Worm (Caenorhabditis elegans) whole organism, L2 larva: Measurements from ENCODE around the gene Y40C5A.4.

ENCODE experiments used
- aly-2 ChIP-seq: fragments of 150-350 bp; optimal IDR thresholded peaks from 2 replicates; lab custom pipeline; 2014; ENCODE audit warnings: missing biosample characterization, missing genetic modification characterization
- lin-13 ChIP-seq: fragments of 150-350 bp; optimal IDR thresholded peaks from 2 replicates; lab custom pipeline; 2014; ENCODE audit warnings: missing biosample characterization, missing genetic modification reagents, missing genetic modification characterization
- mbf-1 ChIP-seq: sonication (generic microtip); optimal IDR thresholded peaks from 2 replicates; lab custom pipeline; 2017; ENCODE audit warnings: missing biosample characterization, missing genetic modification characterization
- nhr-11 ChIP-seq: fragments of 150-350 bp; optimal IDR thresholded peaks from 2 replicates; lab custom pipeline; 2014; ENCODE audit warnings: missing biosample characterization, missing genetic modification characterization
- nhr-6 ChIP-seq: fragments of 150-350 bp; optimal IDR thresholded peaks from 2 replicates; lab custom pipeline; 2014; ENCODE audit warnings: missing biosample characterization, missing genetic modification characterization
- snpc-4 ChIP-seq: fragments of 150-350 bp; optimal IDR thresholded peaks from 2 replicates; lab custom pipeline; 2014; ENCODE audit warnings: missing biosample characterization, missing genetic modification characterization
- unc-39 ChIP-seq: fragments of 150-350 bp; optimal IDR thresholded peaks from 2 replicates; lab custom pipeline; 2014; ENCODE audit warnings: missing biosample characterization, missing genetic modification characterization
- unc-55 ChIP-seq: fragments of 150-350 bp; sonication (generic microtip); optimal IDR thresholded peaks from 3 replicates; lab custom pipeline; 2014; ENCODE audit warnings: missing biosample characterization, missing genetic modification reagents, missing genetic modification characterization
- unc-62 ChIP-seq: fragments of 150-350 bp; optimal IDR thresholded peaks from 2 replicates; lab custom pipeline; 2014; ENCODE audit warnings: missing biosample characterization, missing genetic modification reagents, missing genetic modification characterization
- ztf-11 ChIP-seq: sonication (generic microtip); optimal IDR thresholded peaks from 2 replicates; lab custom pipeline; 2017; ENCODE audit warnings: missing biosample characterization, missing genetic modification characterization

DNA sequence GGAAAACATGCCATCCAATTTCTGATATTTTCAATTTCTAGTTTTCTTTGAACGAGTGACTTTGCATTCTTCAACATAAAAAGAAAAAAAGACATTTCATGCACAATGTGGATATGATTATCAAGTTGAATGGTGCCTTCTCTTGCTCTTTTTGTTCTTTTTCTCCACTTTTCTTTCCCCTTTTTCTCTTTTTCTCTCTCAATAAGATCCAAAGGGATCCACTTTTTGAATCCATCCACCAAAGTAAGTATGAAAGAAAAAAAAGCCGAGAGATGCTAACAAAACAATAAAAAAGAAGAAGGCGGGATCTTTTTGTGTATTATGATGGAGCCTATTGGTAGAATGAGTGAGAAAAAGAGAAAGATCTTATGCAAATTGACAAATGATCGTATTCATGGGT is 42.4 kb upstream of the Y40C5A.4 start:
- TF ChIP-seq snpc-4 (tag; lab: Kevin White, UChicago) (no peak), ztf-11 (tag; lab: Kevin White, UChicago) (no peak), unc-62 (GFP tag; lab: Kevin White, UChicago) (no peak), aly-2 (no peak), unc-39 (tag; lab: Kevin White, UChicago) (no peak), nhr-11 (tag; lab: Kevin White, UChicago) (no peak), mbf-1 (no peak), lin-13 (no peak), unc-55 (GFP tag; lab: Kevin White, UChicago) (no peak), nhr-6 (no peak)
